Fruit fly (Drosophila melanogaster) whole organism, larva: Measurements from ENCODE around the gene Eip93F.

Source experiments
- noc ChIP-seq: fragments of 200-800 bp; sonication (Bioruptor generic); optimal IDR thresholded peaks from 3 replicates; lab custom pipeline; 2019; ENCODE audit warnings: missing biosample characterization, mild to moderate bottlenecking, missing genetic modification characterization, moderate library complexity

The Eip93F gene

dm6 chr3R:22018777-22019420, 70.0 kb downstream of the Eip93F start, which contains the start of gene Idh3b:
TSS of gene Idh3b (minus strand) at chr3R:22019382.
- TF ChIP-seq noc, result peak; percentile 11

DNA sequence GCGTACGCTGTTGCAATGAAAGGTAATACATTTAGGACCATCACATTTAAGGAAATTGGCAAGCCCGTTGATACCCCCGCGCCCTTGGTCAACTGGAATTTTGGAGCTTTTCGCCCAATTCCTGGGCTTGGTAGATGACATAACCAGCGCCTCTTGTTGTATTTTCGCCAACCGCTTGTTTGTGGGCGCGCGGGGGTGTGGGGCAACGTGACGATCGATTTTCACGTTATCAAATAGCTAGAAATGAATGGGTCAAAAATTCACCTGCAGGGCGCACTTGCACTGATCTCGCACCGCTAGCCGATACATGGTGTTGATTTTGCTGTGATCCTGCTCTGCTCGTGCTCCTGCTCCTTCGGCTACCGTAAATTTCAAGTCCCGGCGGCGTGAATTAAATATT, 73.7 kb downstream of the Eip93F start:
- no peak for TF ChIP-seq noc

dm6 chr3R:22023041-22023626, 74.2 kb downstream of the Eip93F start, which contains the start of the genes Mitofilin and mRpL35:
TSS of gene Mitofilin (minus strand) at chr3R:22023335.
TSS of gene mRpL35 (plus strand) at chr3R:22023527.
- TF ChIP-seq noc, result no peak

DNA sequence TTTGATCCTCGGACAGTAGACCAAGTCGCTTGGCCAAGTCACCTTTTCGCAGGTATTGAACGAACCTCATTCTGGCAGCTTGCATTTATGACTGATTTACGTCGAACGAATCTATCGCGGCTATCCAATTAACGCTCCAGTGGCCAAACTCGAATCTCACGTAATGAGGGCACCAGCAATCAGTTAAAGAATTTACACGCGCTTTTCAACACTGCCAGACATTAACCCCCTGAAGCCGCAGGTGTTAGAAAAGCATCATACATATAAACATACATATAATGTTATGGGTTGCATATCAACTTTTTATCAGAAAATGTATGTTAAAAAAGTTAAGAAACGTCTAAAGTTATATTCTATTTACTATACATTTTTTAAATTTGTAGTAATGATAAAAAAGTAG, 76.4 kb downstream of the Eip93F start, which contains the start of gene CG6028:
Gene CG6028, minus strand, starts transcription at position 187 of the 400 bp plus-strand sequence.
- TF ChIP-seq noc, result no peak

dm6 chr3R:22026922-22027742, 78.2 kb downstream of the Eip93F start, which contains the start of the genes Cchl and ND-42:
TSS of gene Cchl (minus strand) at chr3R:22027480.
TSS of gene ND-42 (plus strand) at chr3R:22027709.
- peak; percentile 87 for TF ChIP-seq noc

- no peak for TF ChIP-seq noc
Observed at dm6 chr3R:22027743-22028099, 78.8 kb downstream of the Eip93F start.

DNA sequence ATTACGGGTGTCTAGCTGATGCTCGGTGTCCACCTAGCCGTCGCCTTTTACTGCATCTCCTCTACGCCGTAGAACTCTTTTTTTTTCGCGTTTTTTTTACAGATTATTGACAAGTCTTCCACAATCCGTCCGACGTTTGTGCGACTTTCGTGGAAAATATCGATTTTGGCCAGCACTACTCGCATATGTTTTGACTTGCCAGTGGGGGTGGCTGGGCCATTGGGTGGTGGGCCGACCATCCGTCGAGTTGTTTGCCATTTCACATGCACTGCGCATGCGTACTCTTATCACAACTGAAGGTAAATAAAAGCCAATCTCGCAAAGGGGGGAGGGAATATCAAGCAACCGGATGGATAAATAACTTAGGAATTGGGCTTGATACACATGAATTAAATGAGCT, 82.8 kb downstream of the Eip93F start, which contains the start of gene CG13409:
Gene CG13409, minus strand, starts transcription at position 163 of the 400 bp plus-strand sequence.
- TF ChIP-seq noc, result no peak

dm6 chr3R:22034160-22034742, 85.3 kb downstream of the Eip93F start, which contains the start of the genes CG45099, CG6015, pit and Fadd:
TSS of gene CG45099 (minus strand) at chr3R:22034286.
TSS of gene CG6015 (minus strand) at chr3R:22034286.
TSS of gene pit (plus strand) at chr3R:22034298.
TSS of gene Fadd (plus strand) at chr3R:22034455.
- TF ChIP-seq noc, result no peak

DNA sequence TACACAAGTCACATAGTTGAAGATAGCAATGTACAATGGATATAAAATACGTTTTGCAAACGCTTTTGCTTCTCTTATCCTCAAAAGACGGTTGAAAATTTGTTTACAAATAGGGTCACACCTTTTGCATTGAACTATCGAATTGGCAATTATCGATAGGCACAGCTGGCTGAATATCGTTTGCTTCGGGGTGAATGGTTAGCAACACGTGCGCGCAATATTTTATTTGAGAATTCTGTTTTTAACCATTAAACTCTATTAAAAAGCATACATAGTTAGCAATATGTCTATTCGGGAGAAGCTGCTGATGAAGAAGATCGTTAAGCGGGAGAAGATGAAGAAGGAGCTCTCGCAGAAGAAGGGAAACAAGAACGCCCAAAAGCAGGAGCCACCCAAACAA, 86.6 kb downstream of the Eip93F start:
- TF ChIP-seq noc, result no peak

DNA sequence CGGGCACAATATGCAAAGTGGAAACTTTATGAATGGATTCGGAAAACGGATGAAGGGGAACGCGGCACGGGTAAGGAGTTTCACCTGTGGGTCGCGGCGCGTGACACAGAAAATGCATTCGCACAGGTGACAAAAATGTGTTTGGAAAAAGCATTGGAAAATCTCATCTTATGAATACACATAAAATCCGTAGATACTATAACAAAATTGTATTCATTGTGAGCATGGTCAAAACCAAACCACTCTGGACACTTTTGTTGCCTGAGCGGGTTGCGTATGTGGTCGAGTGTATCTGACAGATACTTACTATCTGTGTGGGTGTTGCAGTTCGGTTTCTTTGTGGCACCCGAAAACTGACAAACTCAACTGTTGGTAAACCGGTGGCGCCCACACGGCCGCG, 90.6 kb downstream of the Eip93F start:
- TF ChIP-seq noc, result no peak

dm6 chr3R:22040400-22040799, 91.5 kb downstream of the Eip93F start:
- no peak for TF ChIP-seq noc

- no peak for TF ChIP-seq noc
Observed at dm6 chr3R:22041625-22042282, 92.8 kb downstream of the Eip93F start, which contains the start of gene how. TSS of gene how (plus strand) at chr3R:22042191.

- TF ChIP-seq noc, result no peak
Observed at dm6 chr3R:22042283-22042875, 93.5 kb downstream of the Eip93F start.

dm6 chr3R:22042982-22043381, 94.1 kb downstream of the Eip93F start:
- TF ChIP-seq noc, result no peak

DNA sequence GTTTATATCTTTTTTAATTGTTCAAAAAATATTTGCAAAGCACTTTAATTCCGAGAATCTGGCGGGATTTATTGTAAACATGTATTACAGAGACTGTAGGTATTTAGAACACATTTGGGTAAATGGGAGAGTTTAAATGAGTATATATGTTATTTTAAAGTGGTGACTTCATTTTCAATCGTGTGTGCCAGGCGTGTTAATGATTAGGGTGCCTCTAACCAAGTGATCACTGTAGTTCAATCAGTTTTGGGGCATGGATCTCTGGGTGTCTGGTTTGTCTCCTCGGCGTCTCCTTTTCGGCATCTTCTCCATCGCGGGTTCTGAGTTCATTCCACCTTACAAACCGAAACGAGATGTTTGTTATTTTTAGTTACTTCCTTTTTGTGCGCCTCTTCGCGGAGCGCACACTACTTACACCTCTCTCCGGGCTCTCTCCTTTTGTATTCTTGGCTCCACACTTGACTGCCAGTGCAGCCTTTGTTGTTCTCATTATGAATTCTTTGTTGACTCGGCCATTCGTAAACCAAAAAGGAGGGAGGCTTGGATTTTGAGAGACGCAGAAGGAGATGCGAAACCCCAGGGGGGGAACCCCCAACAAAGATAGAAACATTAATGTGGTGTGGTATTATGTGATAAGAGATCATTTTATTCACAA, 95.0 kb downstream of the Eip93F start:
- no peak for TF ChIP-seq noc
